Fruit fly (Drosophila melanogaster) whole organism, embryonic: ENCODE measurements around the gene CG33643.

Experiments
- Aef1 ChIP-seq: fragments of 200-800 bp; sonication (Bioruptor generic); IDR thresholded peaks from 3 replicates; pipeline ENCODE4 v1.3.6; 2022; ENCODE audit warnings: missing biosample characterization, missing genetic modification characterization
- Asciz ChIP-seq: fragments of 200-800 bp; sonication (Bioruptor generic); optimal IDR thresholded peaks from 2 replicates; lab custom pipeline; 2017; ENCODE audit warnings: missing biosample characterization, mild to moderate bottlenecking, missing genetic modification characterization, missing genetic modification reagents
- Atf-2 ChIP-seq: fragments of 200-800 bp; sonication (Bioruptor generic); optimal IDR thresholded peaks from 2 replicates; lab custom pipeline; 2016; ENCODE audit warnings: missing biosample characterization, missing genetic modification characterization
- Blimp-1 ChIP-seq: fragments of 200-800 bp; sonication (Bioruptor generic); optimal IDR thresholded peaks from 3 replicates; lab custom pipeline; 2018; ENCODE audit warnings: missing biosample characterization, missing genetic modification characterization, mild to moderate bottlenecking, moderate library complexity, missing genetic modification reagents
- BtbVII ChIP-seq: fragments of 200-800 bp; sonication (Bioruptor generic); optimal IDR thresholded peaks from 3 replicates; lab custom pipeline; 2017; ENCODE audit warnings: missing biosample characterization, mild to moderate bottlenecking, missing genetic modification characterization
- CG11085 ChIP-seq: fragments of 200-800 bp; sonication (Bioruptor generic); IDR thresholded peaks from 2 replicates; pipeline ENCODE4 v1.3.6; 2022; ENCODE audit warnings: missing biosample characterization, missing genetic modification characterization
- CG12236 ChIP-seq: fragments of 200-800 bp; sonication (Bioruptor generic); optimal IDR thresholded peaks from 2 replicates; lab custom pipeline; 2016; ENCODE audit warnings: missing biosample characterization, missing genetic modification characterization
- CG13296 ChIP-seq: fragments of 200-800 bp; sonication (Bioruptor generic); optimal IDR thresholded peaks from 3 replicates; lab custom pipeline; 2018; ENCODE audit warnings: missing biosample characterization, mild to moderate bottlenecking, missing genetic modification characterization
- CG13624 ChIP-seq: fragments of 200-800 bp; sonication (Bioruptor generic); optimal IDR thresholded peaks from 2 replicates; lab custom pipeline; 2016; ENCODE audit warnings: missing biosample characterization, missing genetic modification characterization
- CG13894 ChIP-seq: fragments of 200-800 bp; sonication (Bioruptor generic); optimal IDR thresholded peaks from 3 replicates; lab custom pipeline; 2018; ENCODE audit warnings: missing biosample characterization, mild to moderate bottlenecking, missing genetic modification characterization, moderate library complexity
- CG15479 ChIP-seq: fragments of 200-800 bp; sonication (Bioruptor generic); optimal IDR thresholded peaks from 3 replicates; lab custom pipeline; 2019; ENCODE audit warnings: missing biosample characterization, mild to moderate bottlenecking, missing genetic modification characterization, moderate library complexity
- CG17359 ChIP-seq: fragments of 200-800 bp; sonication (Bioruptor generic); optimal IDR thresholded peaks from 3 replicates; lab custom pipeline; 2018; ENCODE audit warnings: missing biosample characterization, mild to moderate bottlenecking, missing genetic modification characterization, moderate library complexity
- CG17568 ChIP-seq: fragments of 200-800 bp; sonication (Bioruptor generic); optimal IDR thresholded peaks from 2 replicates; lab custom pipeline; 2018; ENCODE audit warnings: missing biosample characterization, mild to moderate bottlenecking, missing genetic modification characterization, moderate library complexity
- CG17612 ChIP-seq: fragments of 200-800 bp; sonication (Bioruptor generic); IDR thresholded peaks from 2 replicates; pipeline ENCODE4 v1.3.6; 2022; ENCODE audit warnings: missing biosample characterization, missing genetic modification characterization
- CG2678 ChIP-seq: fragments of 200-800 bp; sonication (Bioruptor generic); optimal IDR thresholded peaks from 3 replicates; lab custom pipeline; 2019; ENCODE audit warnings: missing biosample characterization, mild to moderate bottlenecking, missing genetic modification characterization, moderate library complexity
- CG3847 ChIP-seq: fragments of 200-800 bp; sonication (Bioruptor generic); IDR thresholded peaks from 2 replicates; pipeline ENCODE4 v1.3.6; 2022; ENCODE audit warnings: missing biosample characterization, missing genetic modification characterization
- CG4617 ChIP-seq: fragments of 200-800 bp; sonication (Bioruptor generic); optimal IDR thresholded peaks from 3 replicates; lab custom pipeline; 2016; ENCODE audit warnings: missing biosample characterization, missing genetic modification characterization, borderline replicate concordance
- CG6765 ChIP-seq: fragments of 200-800 bp; sonication (Bioruptor generic); optimal IDR thresholded peaks from 3 replicates; lab custom pipeline; 2017; ENCODE audit warnings: missing biosample characterization, mild to moderate bottlenecking, missing genetic modification characterization
- CG6854 ChIP-seq: fragments of 200-800 bp; sonication (Bioruptor generic); optimal IDR thresholded peaks from 3 replicates; lab custom pipeline; 2017; ENCODE audit warnings: missing biosample characterization, mild to moderate bottlenecking, missing genetic modification characterization
- CG9876 ChIP-seq: fragments of 200-800 bp; sonication (Bioruptor generic); optimal IDR thresholded peaks from 2 replicates; lab custom pipeline; 2016; ENCODE audit warnings: missing biosample characterization, missing genetic modification characterization
- CHES-1-like ChIP-seq: fragments of 200-800 bp; sonication (Bioruptor generic); optimal IDR thresholded peaks from 2 replicates; lab custom pipeline; 2016; ENCODE audit warnings: missing biosample characterization, missing genetic modification characterization
- CTCF ChIP-seq: fragments of 200-800 bp; sonication (Bioruptor generic); optimal IDR thresholded peaks from 2 replicates; lab custom pipeline; 2017; ENCODE audit warnings: missing biosample characterization, mild to moderate bottlenecking, missing genetic modification characterization, moderate library complexity
- CoRest ChIP-seq: fragments of 200-800 bp; sonication (Bioruptor generic); optimal IDR thresholded peaks from 3 replicates; lab custom pipeline; 2018; ENCODE audit warnings: missing biosample characterization, mild to moderate bottlenecking, missing genetic modification characterization, moderate library complexity
- Dek ChIP-seq: fragments of 200-800 bp; sonication (Bioruptor generic); optimal IDR thresholded peaks from 3 replicates; lab custom pipeline; 2019; ENCODE audit warnings: missing biosample characterization, mild to moderate bottlenecking, missing genetic modification characterization, moderate library complexity
- Dll ChIP-seq: fragments of 200-800 bp; sonication (Bioruptor generic); IDR thresholded peaks from 4 replicates; pipeline ENCODE4 v1.3.6; 2022; ENCODE audit warnings: missing biosample characterization, missing genetic modification characterization; ENCODE audit not compliant: partially characterized antibody
- Dref ChIP-seq: fragments of 200-800 bp; sonication (Bioruptor generic); IDR thresholded peaks from 2 replicates; pipeline ENCODE4 v1.3.6; 2022; ENCODE audit warnings: missing biosample characterization, missing genetic modification characterization
- E2f2 ChIP-seq: fragments of 200-800 bp; sonication (Bioruptor generic); IDR thresholded peaks from 2 replicates; pipeline ENCODE4 v1.3.6; 2022; ENCODE audit warnings: missing biosample characterization, missing genetic modification characterization
- HLH54F ChIP-seq: fragments of 200-800 bp; sonication (Bioruptor generic); optimal IDR thresholded peaks from 3 replicates; lab custom pipeline; 2016; ENCODE audit warnings: missing biosample characterization, missing genetic modification characterization
- Hand ChIP-seq: fragments of 200-800 bp; sonication (Bioruptor generic); optimal IDR thresholded peaks from 2 replicates; lab custom pipeline; 2017; ENCODE audit warnings: mild to moderate bottlenecking, missing biosample characterization, missing genetic modification reagents, missing genetic modification characterization
- Oli ChIP-seq: fragments of 200-800 bp; sonication (Bioruptor generic); optimal IDR thresholded peaks from 2 replicates; lab custom pipeline; 2018; ENCODE audit warnings: missing biosample characterization, mild to moderate bottlenecking, missing genetic modification characterization, moderate library complexity
- Sox102F ChIP-seq: fragments of 200-800 bp; sonication (Bioruptor generic); optimal IDR thresholded peaks from 2 replicates; lab custom pipeline; 2018; ENCODE audit warnings: missing biosample characterization, mild to moderate bottlenecking, missing genetic modification characterization, moderate library complexity
- ab ChIP-seq: fragments of 200-800 bp; sonication (Bioruptor generic); optimal IDR thresholded peaks from 2 replicates; lab custom pipeline; 2016; ENCODE audit warnings: missing biosample characterization, missing genetic modification characterization
- al ChIP-seq: fragments of 200-800 bp; sonication (Bioruptor generic); IDR thresholded peaks from 2 replicates; pipeline ENCODE4 v1.3.6; 2022; ENCODE audit warnings: missing biosample characterization, missing genetic modification characterization
- bbx ChIP-seq: fragments of 200-800 bp; sonication (Bioruptor generic); IDR thresholded peaks from 2 replicates; pipeline ENCODE4 v1.3.6; 2022; ENCODE audit warnings: missing biosample characterization, missing genetic modification characterization; ENCODE audit not compliant: partially characterized antibody
- bsh ChIP-seq, 2 experiments: fragments of 200-800 bp; sonication (Bioruptor generic); optimal IDR thresholded peaks; 2 replicates each; lab custom pipeline; 2017 to 2018; ENCODE audit warnings: mild to moderate bottlenecking in 2 of 2, missing biosample characterization in 2 of 2, missing genetic modification characterization in 2 of 2, moderate library complexity in 1 of 2
- cad ChIP-seq: fragments of >200 bp; optimal IDR thresholded peaks from 2 replicates; lab custom pipeline; 2017; ENCODE audit warnings: missing biosample characterization, missing genetic modification characterization
- caup ChIP-seq: fragments of 200-800 bp; sonication (Bioruptor generic); optimal IDR thresholded peaks from 3 replicates; lab custom pipeline; 2017; ENCODE audit warnings: missing biosample characterization, mild to moderate bottlenecking, missing genetic modification characterization, moderate library complexity; ENCODE audit not compliant: severe bottlenecking
- cg ChIP-seq: fragments of 200-800 bp; sonication (Bioruptor generic); optimal IDR thresholded peaks from 3 replicates; lab custom pipeline; 2019; ENCODE audit warnings: missing biosample characterization, mild to moderate bottlenecking, missing genetic modification characterization, moderate library complexity
- dmrt11E ChIP-seq: fragments of 200-800 bp; sonication (Bioruptor generic); optimal IDR thresholded peaks from 3 replicates; lab custom pipeline; 2018; ENCODE audit warnings: missing biosample characterization, mild to moderate bottlenecking, missing genetic modification characterization, moderate library complexity
- gfzf ChIP-seq: fragments of 200-800 bp; sonication (Bioruptor generic); optimal IDR thresholded peaks from 2 replicates; lab custom pipeline; 2016; ENCODE audit warnings: missing biosample characterization, mild to moderate bottlenecking, missing genetic modification characterization, moderate library complexity
- hb ChIP-seq: fragments of 200-800 bp; sonication (Bioruptor generic); IDR thresholded peaks from 3 replicates; pipeline ENCODE4 v1.3.6; 2022; ENCODE audit warnings: missing biosample characterization, missing genetic modification characterization; ENCODE audit not compliant: partially characterized antibody
- inv ChIP-seq: fragments of 200-800 bp; sonication (Bioruptor generic); IDR thresholded peaks from 2 replicates; pipeline ENCODE4 v1.3.6; 2022; ENCODE audit warnings: missing biosample characterization, missing genetic modification characterization; ENCODE audit not compliant: partially characterized antibody
- jumu ChIP-seq: fragments of 200-800 bp; sonication (Bioruptor generic); optimal IDR thresholded peaks from 3 replicates; lab custom pipeline; 2016; ENCODE audit warnings: missing biosample characterization, missing genetic modification characterization
- otp ChIP-seq: fragments of 200-800 bp; sonication (Bioruptor generic); IDR thresholded peaks from 3 replicates; pipeline ENCODE4, ENCODE4 v1.3.6; 2022; ENCODE audit warnings: missing biosample characterization, missing genetic modification characterization
- peb ChIP-seq: fragments of 200-800 bp; sonication (Bioruptor generic); IDR thresholded peaks from 2 replicates; pipeline ENCODE4 v1.3.6; 2022; ENCODE audit warnings: missing biosample characterization, missing genetic modification characterization
- ro ChIP-seq: fragments of 200-800 bp; sonication (Bioruptor generic); IDR thresholded peaks from 2 replicates; pipeline ENCODE4 v1.3.6; 2022; ENCODE audit warnings: missing biosample characterization, missing genetic modification characterization
- schlank ChIP-seq: fragments of 200-800 bp; sonication (Bioruptor generic); optimal IDR thresholded peaks from 2 replicates; lab custom pipeline; 2018; ENCODE audit warnings: missing biosample characterization, mild to moderate bottlenecking, missing genetic modification characterization
- so ChIP-seq: fragments of 200-800 bp; sonication (Bioruptor generic); IDR thresholded peaks from 3 replicates; pipeline ENCODE4 v1.3.6; 2022; ENCODE audit warnings: missing biosample characterization, missing genetic modification characterization
- vfl ChIP-seq: fragments of 200-800 bp; sonication (Bioruptor generic); optimal IDR thresholded peaks from 2 replicates; lab custom pipeline; 2016; ENCODE audit warnings: missing biosample characterization, missing genetic modification characterization
- yki ChIP-seq: fragments of >200 bp; optimal IDR thresholded peaks from 3 replicates; lab custom pipeline; 2018

CG33643 gene

dm6 chr2L:13514262-13514937, 16.5 kb upstream of the CG33643 start (continued):
- TF ChIP-seq caup (GFP tag; lab: Kevin White, UChicago) (peak; percentile 43), Oli (tag; lab: Kevin White, UChicago) (peak; percentile 64), Dref (no peak), bbx (GFP tag; lab: Robert Waterston, UW) (no peak), CG12236 (GFP tag; lab: Kevin White, UChicago) (no peak), CG13894 (tag; lab: Kevin White, UChicago) (no peak), CHES-1-like (no peak), Atf-2 (no peak), otp (no peak; the same call in 2 of the 3 replicates), dmrt11E (tag; lab: Kevin White, UChicago) (no peak), ab (GFP tag; lab: Kevin White, UChicago) (no peak), BtbVII (GFP tag; lab: Kevin White, UChicago) (peak; percentile 33), E2f2 (GFP tag; lab: Robert Waterston, UW) (peak; percentile 45; the same call in 1 of the 2 replicates), CG3847 (GFP tag; lab: Robert Waterston, UW) (peak; percentile 65), inv (no peak), HLH54F (peak; percentile 49), CG13296 (GFP tag; lab: Kevin White, UChicago) (peak; percentile 46), Hand (peak; percentile 30), CG6765 (GFP tag; lab: Kevin White, UChicago) (no peak), CG15479 (GFP tag; lab: Kevin White, UChicago) (peak; percentile 53), ro (GFP tag; lab: Robert Waterston, UW) (no peak), Asciz (GFP tag; lab: Kevin White, UChicago) (no peak), vfl (GFP tag; lab: Kevin White, UChicago) (peak; percentile 19), Sox102F (peak; percentile 57), CG17612 (0 out of 2 replicates have a peak, but pooled peaks have one; percentile 18), gfzf (GFP tag; lab: Kevin White, UChicago) (no peak), Blimp-1 (GFP tag; lab: Kevin White, UChicago) (no peak), CG17568 (GFP tag; lab: Kevin White, UChicago) (no peak), CG4617 (GFP tag; lab: Kevin White, UChicago) (peak; percentile 6), CG17359 (tag; lab: Kevin White, UChicago) (peak; percentile 38), Dek (tag; lab: Kevin White, UChicago) (peak; percentile 44), CG13624 (GFP tag; lab: Kevin White, UChicago) (no peak), Dll (GFP tag; lab: Robert Waterston, UW) (no peak), CG11085 (peak; percentile 60), peb (peak; percentile 44; the same call in 1 of the 2 replicates), CG9876 (no peak), CG6854 (GFP tag; lab: Kevin White, UChicago) (peak; percentile 62), cad (GFP tag; lab: Kevin White, UChicago) (no peak), hb (GFP tag; lab: Robert Waterston, UW) (no peak), al (peak; percentile 62), so (no peak), CTCF (peak; percentile 20), schlank (tag; lab: Kevin White, UChicago) (peak; percentile 3), CoRest (tag; lab: Kevin White, UChicago) (peak; percentile 75), yki (lab: Kevin White, UChicago) (no peak), jumu (GFP tag; lab: Kevin White, UChicago) (no peak), Aef1 (GFP tag; lab: Robert Waterston, UW) (peak; percentile 65), cg (GFP tag; lab: Kevin White, UChicago) (peak; percentile 3), bsh (GFP tag; optimal IDR thresholded peaks at IDR 0.05; lab: Kevin White, UChicago) (peak in 1 of 2 experiments; percentile 49), CG2678 (peak; percentile 70)
